Worm (Caenorhabditis elegans): ENCODE results near the gene C33G8.13.

- no peak for TF ChIP-seq sea-1 (GFP tag; conservative IDR thresholded peaks at IDR 0.05)
- TF ChIP-seq F13C5.2 (tag; optimal IDR thresholded peaks at IDR 0.05) = no peak
- no peak for TF ChIP-seq ama-1 (optimal IDR thresholded peaks at IDR 0.05)
- TF ChIP-seq hnd-1 (tag; optimal IDR thresholded peaks at IDR 0.05) = no peak
- TF ChIP-seq scrt-1 (GFP tag; IDR thresholded peaks at IDR 0.05) = no peak
- TF ChIP-seq hmg-4 (GFP tag; optimal IDR thresholded peaks at IDR 0.05) = no peak
- no peak for TF ChIP-seq hmbx-1 (tag; optimal IDR thresholded peaks at IDR 0.05)
- no peak for TF ChIP-seq flt-1 (GFP tag; IDR thresholded peaks at IDR 0.05)
- no peak for TF ChIP-seq ceh-36 (tag; optimal IDR thresholded peaks at IDR 0.05)
- TF ChIP-seq ets-7 (tag; optimal IDR thresholded peaks at IDR 0.05) = no peak
Observed at ce11 chrV:6993999-6994398, 21.8 kb downstream of the C33G8.13 start.
